Worm (Caenorhabditis elegans) whole organism, L1 larva: Measurements from ENCODE around the gene gst-13.
A peak's percentile ranks its signal among the peaks of the same experiment; 100 is the strongest.

Experiments
- C04F5.9 ChIP-seq: sonication (generic microtip); optimal IDR thresholded peaks from 2 replicates; lab custom pipeline; 2016; ENCODE audit warnings: missing genetic modification characterization, missing compliant biosample characterization
- Y116A8C.19 ChIP-seq: sonication (generic microtip); optimal IDR thresholded peaks from 2 replicates; lab custom pipeline; 2016; ENCODE audit warnings: missing compliant biosample characterization, missing genetic modification characterization, borderline replicate concordance
- alr-1 ChIP-seq: fragments of 200-800 bp; sonication (Bioruptor generic); optimal IDR thresholded peaks from 2 replicates; lab custom pipeline; 2018; ENCODE audit warnings: borderline replicate concordance, mild to moderate bottlenecking, missing genetic modification characterization, missing compliant biosample characterization
- blmp-1 ChIP-seq: fragments of 150-350 bp; optimal IDR thresholded peaks from 2 replicates; lab custom pipeline; 2014; ENCODE audit warnings: missing biosample characterization, missing genetic modification characterization
- ceh-90 ChIP-seq: sonication (generic microtip); optimal IDR thresholded peaks from 2 replicates; lab custom pipeline; 2016; ENCODE audit warnings: missing genetic modification characterization, missing compliant biosample characterization
- ces-1 ChIP-seq: fragments of 150-350 bp; optimal IDR thresholded peaks from 2 replicates; lab custom pipeline; 2014; ENCODE audit warnings: missing biosample characterization, missing genetic modification reagents, missing genetic modification characterization
- dpl-1 ChIP-seq, 3 experiments: fragments of 150-350 bp in 2 of 3; sonication (generic microtip) in 1 of 3; optimal IDR thresholded peaks; 2 replicates each; lab custom pipeline; 2014 to 2017; ENCODE audit warnings: missing biosample characterization in 3 of 3, missing genetic modification characterization in 3 of 3, missing genetic modification reagents in 3 of 3
- efl-1 ChIP-seq, 4 experiments: fragments of 150-350 bp; optimal IDR thresholded peaks in 3 of 4; peaks in 1 of 4; 1 replicate in 1 of 4; 2 replicates in 3 of 4; lab custom pipeline; 2014; ENCODE audit warnings: missing biosample characterization in 2 of 4, missing genetic modification characterization in 2 of 4, missing genetic modification reagents in 2 of 4
- elt-2 ChIP-seq: sonication (generic microtip); optimal IDR thresholded peaks from 2 replicates; lab custom pipeline; 2016; ENCODE audit warnings: missing genetic modification characterization, mild to moderate bottlenecking, inconsistent platforms, missing compliant biosample characterization, missing genetic modification reagents
- grh-1 ChIP-seq: fragments of 200-800 bp; sonication (Bioruptor generic); IDR thresholded peaks from 2 replicates; pipeline ENCODE4 v1.3.6; 2022; ENCODE audit warnings: missing genetic modification reagents, missing genetic modification characterization, missing compliant biosample characterization
- lin-14 ChIP-seq: fragments of 200-800 bp; sonication (Bioruptor generic); optimal IDR thresholded peaks from 2 replicates; lab custom pipeline; 2018; ENCODE audit warnings: mild to moderate bottlenecking, missing genetic modification characterization, moderate library complexity, missing compliant biosample characterization
- lin-15B ChIP-seq: fragments of 150-350 bp; sonication (generic microtip); optimal IDR thresholded peaks from 3 replicates; lab custom pipeline; 2014; ENCODE audit warnings: missing biosample characterization, missing genetic modification characterization
- lin-35 ChIP-seq, 2 experiments: fragments of 150-350 bp; optimal IDR thresholded peaks; 2 replicates each; lab custom pipeline; 2014; ENCODE audit warnings: missing biosample characterization in 2 of 2, missing genetic modification characterization in 2 of 2, missing genetic modification reagents in 2 of 2
- lir-3 ChIP-seq: sonication (generic microtip); optimal IDR thresholded peaks from 2 replicates; lab custom pipeline; 2016; ENCODE audit warnings: mild to moderate bottlenecking, missing genetic modification characterization, moderate library complexity, missing compliant biosample characterization; ENCODE audit not compliant: poor library complexity
- mdl-1 ChIP-seq, 2 experiments: fragments of 150-350 bp; optimal IDR thresholded peaks; 2 replicates each; lab custom pipeline; 2014 to 2017; ENCODE audit warnings: missing biosample characterization in 2 of 2, missing genetic modification characterization in 2 of 2, inconsistent platforms in 1 of 2
- nhr-11 ChIP-seq: fragments of 150-350 bp; optimal IDR thresholded peaks from 2 replicates; lab custom pipeline; 2014; ENCODE audit warnings: missing biosample characterization, missing genetic modification characterization
- nhr-19 ChIP-seq: fragments of 200-800 bp; sonication (Bioruptor generic); conservative IDR thresholded peaks from 2 replicates; pipeline ENCODE4 v1.3.6; 2022; ENCODE audit warnings: missing genetic modification characterization, missing compliant biosample characterization
- nhr-20 ChIP-seq: sonication (generic microtip); optimal IDR thresholded peaks from 2 replicates; lab custom pipeline; 2016; ENCODE audit warnings: mild to moderate bottlenecking, missing genetic modification characterization, missing compliant biosample characterization
- nhr-77 ChIP-seq: fragments of 150-350 bp; optimal IDR thresholded peaks from 2 replicates; lab custom pipeline; 2014; ENCODE audit warnings: missing biosample characterization, missing genetic modification characterization
- nhr-84 ChIP-seq: sonication (generic microtip); optimal IDR thresholded peaks from 2 replicates; lab custom pipeline; 2017; ENCODE audit warnings: missing biosample characterization, missing genetic modification characterization
- nhr-90 ChIP-seq: sonication (generic microtip); optimal IDR thresholded peaks from 2 replicates; lab custom pipeline; 2016; ENCODE audit warnings: mild to moderate bottlenecking, missing genetic modification characterization, missing compliant biosample characterization; ENCODE audit not compliant: poor library complexity
- rnt-1 ChIP-seq: sonication (generic microtip); optimal IDR thresholded peaks from 2 replicates; lab custom pipeline; 2016; ENCODE audit warnings: mild to moderate bottlenecking, missing genetic modification characterization, moderate library complexity, missing compliant biosample characterization
- snpc-4 ChIP-seq: fragments of 150-350 bp; optimal IDR thresholded peaks from 2 replicates; lab custom pipeline; 2014; ENCODE audit warnings: missing biosample characterization, missing genetic modification characterization
- sptf-1 ChIP-seq: fragments of 150-350 bp; optimal IDR thresholded peaks from 2 replicates; lab custom pipeline; 2014; ENCODE audit warnings: missing biosample characterization, missing genetic modification characterization
- swsn-7 ChIP-seq: sonication (generic microtip); optimal IDR thresholded peaks from 2 replicates; lab custom pipeline; 2016; ENCODE audit warnings: missing genetic modification characterization, missing compliant biosample characterization
- tlp-1 ChIP-seq: fragments of 150-350 bp; optimal IDR thresholded peaks from 2 replicates; lab custom pipeline; 2014; ENCODE audit warnings: missing biosample characterization, missing genetic modification characterization
- unc-98 ChIP-seq: fragments of 200-800 bp; sonication (Bioruptor generic); IDR thresholded peaks from 2 replicates; pipeline ENCODE4 v1.3.6; 2022; ENCODE audit warnings: missing genetic modification characterization, missing compliant biosample characterization
- ztf-11 ChIP-seq, 2 experiments: sonication (generic microtip); optimal IDR thresholded peaks; 2 replicates each; lab custom pipeline; 2016 to 2017; ENCODE audit warnings: missing genetic modification characterization in 2 of 2, missing biosample characterization in 1 of 2, missing compliant biosample characterization in 1 of 2
- ztf-4 ChIP-seq: fragments of 150-350 bp; optimal IDR thresholded peaks from 2 replicates; lab custom pipeline; 2014; ENCODE audit warnings: missing biosample characterization, missing genetic modification characterization

gst-13 gene

DNA sequence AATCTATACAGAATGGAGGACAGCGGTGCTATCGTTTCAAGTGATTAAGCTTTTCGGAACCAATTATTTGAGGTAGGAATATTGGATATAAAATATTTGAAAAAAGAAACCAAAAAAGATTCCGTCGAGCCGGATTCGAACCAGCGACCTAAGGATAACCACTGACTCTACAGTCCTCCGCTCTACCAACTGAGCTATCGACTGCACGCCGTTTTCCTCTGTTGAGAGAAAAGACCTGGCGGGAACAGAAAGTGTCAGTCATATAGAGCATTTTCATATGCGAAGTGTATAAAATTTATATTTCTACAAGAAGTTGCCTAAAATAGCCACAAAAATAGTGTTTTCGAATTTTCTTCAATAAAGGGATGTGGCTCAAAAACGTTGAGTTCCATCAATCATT is 19.6 kb upstream of the gst-13 start (continued):
- peak; percentile 43 for TF ChIP-seq nhr-20 (tag; lab: Kevin White, UChicago)
- TF ChIP-seq snpc-4 (tag; lab: Kevin White, UChicago): peak; percentile 92
- TF ChIP-seq elt-2 (tag; lab: Kevin White, UChicago): peak; percentile 53
- no peak for TF ChIP-seq lin-15B (tag; lab: Kevin White, UChicago)
- TF ChIP-seq unc-98 (GFP tag; lab: Robert Waterston, UW): no peak
- peak; percentile 20 for TF ChIP-seq rnt-1 (tag; lab: Kevin White, UChicago)
- no peak for TF ChIP-seq C04F5.9
- no peak for TF ChIP-seq tlp-1

DNA sequence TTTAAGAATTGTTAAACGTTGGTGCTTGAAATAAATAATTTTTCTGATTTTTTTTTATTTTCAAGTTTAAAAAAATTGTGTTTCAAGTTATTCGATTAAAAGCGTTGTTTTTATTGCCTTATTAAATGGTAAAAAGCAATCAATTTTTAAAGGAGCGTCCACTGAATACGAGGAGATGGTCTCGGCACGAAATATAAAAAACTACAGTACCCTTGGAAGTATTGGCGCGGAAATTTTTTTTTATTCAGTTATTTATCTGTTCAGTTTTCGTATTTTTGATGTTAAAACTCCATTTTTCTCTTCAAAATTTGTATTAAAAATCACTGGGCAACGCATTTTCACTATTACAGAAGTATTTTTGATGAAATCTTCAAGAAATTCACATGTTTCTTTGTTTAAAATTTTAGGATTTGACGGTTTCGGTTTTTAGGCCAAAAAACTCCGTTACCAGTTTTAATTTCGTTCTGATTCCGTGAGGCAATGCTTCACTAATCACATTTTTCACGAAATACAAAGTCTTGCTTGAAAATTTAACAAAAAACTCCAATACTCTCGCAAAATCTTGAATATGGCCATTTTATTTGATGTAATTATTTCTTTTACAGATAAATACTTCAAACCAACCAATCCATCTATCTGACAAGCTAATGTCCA is 18.1 kb upstream of the gst-13 start, which contains the start of gene znfx-1:
znfx-1 (plus strand) TSS at position 604 of the 654 bp plus-strand sequence.
- TF ChIP-seq nhr-11 (tag; lab: Kevin White, UChicago): no peak
- no peak for TF ChIP-seq alr-1 (tag; lab: Kevin White, UChicago)
- TF ChIP-seq Y116A8C.19 (tag; lab: Kevin White, UChicago): no peak
- TF ChIP-seq mdl-1 (tag; optimal IDR thresholded peaks at IDR 0.05; lab: Kevin White, UChicago): no peak
- TF ChIP-seq lir-3 (tag; lab: Kevin White, UChicago): no peak

DNA sequence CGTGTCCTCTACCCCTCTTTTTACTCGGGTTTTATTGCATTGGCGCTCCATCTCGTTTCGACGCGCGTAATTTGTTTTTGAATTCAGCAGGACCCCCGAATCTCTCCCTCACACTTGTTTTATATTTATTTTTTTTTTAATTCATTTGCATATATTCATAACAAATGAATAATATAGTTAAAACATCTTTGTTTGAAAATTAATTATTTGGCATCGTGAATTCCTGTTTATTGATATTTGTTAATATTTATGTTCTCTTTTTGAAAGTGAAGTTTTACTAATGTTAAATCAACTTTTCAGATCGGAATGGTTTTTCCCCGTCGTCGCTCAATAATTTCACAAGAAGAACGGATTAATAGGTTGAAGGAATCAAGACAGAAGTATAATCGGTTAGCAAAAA is 8.3 kb upstream of the gst-13 start, which contains the start of gene ZK1067.3:
ZK1067.3 (plus strand) TSS at position 301 of the 400 bp plus-strand sequence.
- TF ChIP-seq lin-35 (GFP tag; optimal IDR thresholded peaks at IDR 0.05; lab: Kevin White, UChicago) (peak in 1 of 2 experiments; percentile 5), alr-1 (tag; lab: Kevin White, UChicago) (no peak), dpl-1 (GFP tag; optimal IDR thresholded peaks at IDR 0.05; lab: Kevin White, UChicago) (peak in 1 of 3 experiments; percentile 23), ceh-90 (tag; lab: Kevin White, UChicago) (no peak)

DNA sequence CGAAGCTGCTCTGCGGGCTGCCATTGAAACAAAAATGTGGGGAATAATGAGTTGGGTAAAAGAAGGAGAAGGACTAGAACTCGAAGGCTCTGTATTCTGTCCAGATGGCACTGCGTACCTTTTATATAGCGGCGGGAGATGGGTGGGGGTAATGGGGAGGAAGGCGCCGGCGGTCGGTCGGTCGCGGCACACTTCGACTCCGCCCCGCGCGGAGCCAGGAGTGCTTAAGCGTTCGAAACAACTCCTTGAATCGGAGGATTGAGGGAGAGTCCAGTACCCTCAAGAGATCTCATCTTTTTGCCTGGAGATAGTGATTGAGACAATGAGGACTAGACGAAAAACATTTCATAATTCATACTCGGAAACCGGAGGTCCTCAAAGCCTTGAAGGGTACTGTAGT is 4.1 kb upstream of the gst-13 start, which contains the start of gene abu-14:
abu-14 (minus strand) TSS at position 81 of the 400 bp plus-strand sequence.
- TF ChIP-seq efl-1 (optimal IDR thresholded peaks at IDR 0.05; lab: Kevin White, UChicago) (no peak), efl-1 (GFP tag; optimal IDR thresholded peaks at IDR 0.05 in 1 of 2; lab: Kevin White, UChicago) (peak in 1 of 2 experiments; percentile 55), rnt-1 (tag; lab: Kevin White, UChicago) (no peak)
- TF ChIP-seq, all 84 proteins: peak for 1

DNA sequence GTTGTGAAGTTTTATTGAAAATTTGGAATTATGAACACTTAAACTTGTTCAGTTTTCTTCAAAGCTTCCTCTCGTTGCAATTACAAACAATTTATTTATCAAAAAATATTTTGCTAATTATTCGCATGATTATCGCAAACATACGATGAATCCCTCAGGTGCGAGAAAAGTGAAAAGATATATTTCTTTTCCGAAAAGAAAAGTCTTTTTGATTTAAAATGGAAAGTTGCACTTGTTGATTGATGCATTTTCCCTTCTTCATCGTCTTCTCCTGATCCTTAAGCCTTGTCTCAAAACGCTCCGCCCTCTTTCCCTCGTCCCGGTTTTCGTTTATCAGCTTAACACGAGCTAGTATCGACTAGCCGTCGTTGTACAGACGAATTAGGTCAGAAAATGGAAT is 1.2 kb downstream of the gst-13 start:
- TF ChIP-seq ces-1 (GFP tag; lab: Kevin White, UChicago): no peak
- TF ChIP-seq blmp-1 (tag; lab: Kevin White, UChicago): peak; percentile 99
- no peak for TF ChIP-seq lin-14 (GFP tag; lab: Kevin White, UChicago)

DNA sequence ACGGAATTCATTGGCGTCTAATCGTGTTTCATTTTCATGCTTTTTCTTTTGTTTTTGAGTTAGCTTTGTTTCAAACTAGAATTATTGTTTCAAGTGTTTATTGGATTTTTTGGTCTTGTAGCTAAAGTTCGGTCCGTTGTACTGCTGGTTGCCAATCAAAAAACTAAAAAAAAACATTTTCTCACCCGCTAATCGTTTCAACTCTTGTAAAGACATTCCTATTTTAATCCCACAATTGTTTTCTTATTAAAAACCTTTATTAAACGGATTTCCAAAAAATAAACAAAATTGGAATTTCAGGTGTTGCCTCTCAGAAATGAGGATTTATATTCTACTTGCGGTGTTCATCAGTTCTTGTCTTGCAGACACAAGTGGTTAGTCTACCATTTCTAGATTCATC is 1.7 kb downstream of the gst-13 start, which contains the start of gene T26C5.2:
T26C5.2 (plus strand) TSS at position 301 of the 400 bp plus-strand sequence.
- TF ChIP-seq nhr-77 (tag; lab: Kevin White, UChicago) (no peak), nhr-84 (tag; lab: Kevin White, UChicago) (no peak), nhr-90 (tag; lab: Kevin White, UChicago) (no peak), grh-1 (GFP tag; lab: Robert Waterston, UW) (no peak), nhr-19 (GFP tag; lab: Robert Waterston, UW) (no peak), ztf-4 (tag; lab: Kevin White, UChicago) (no peak), ztf-11 (tag; optimal IDR thresholded peaks at IDR 0.05; lab: Kevin White, UChicago) (no peak), swsn-7 (tag; lab: Kevin White, UChicago) (no peak), sptf-1 (tag; lab: Kevin White, UChicago) (no peak)
